Worm (Caenorhabditis elegans) whole organism, mixed stage, embryonic: ENCODE measurements around the gene rabx-5.

Experiments
- ces-1 ChIP-seq: fragments of 150-350 bp; optimal IDR thresholded peaks from 2 replicates; lab custom pipeline; 2014; ENCODE audit warnings: missing biosample characterization, missing genetic modification reagents, missing genetic modification characterization
- lsy-2 ChIP-seq: fragments of 150-350 bp; optimal IDR thresholded peaks from 2 replicates; lab custom pipeline; 2014; ENCODE audit warnings: missing biosample characterization, missing genetic modification characterization

- TF ChIP-seq lsy-2 (no peak), ces-1 (GFP tag; lab: Kevin White, UChicago) (no peak)
Observed at ce11 chrIII:10578873-10579272, 26.3 kb upstream of the rabx-5 start.
